Fruit fly (Drosophila melanogaster) Kc167 (cell line): ENCODE data around the gene ND-20.

Experiments used
- Myc ChIP-seq: fragments of >200 bp; optimal IDR thresholded peaks from 2 replicates; lab custom pipeline; 2017; ENCODE audit warnings: missing external identifiers
- Sin3A ChIP-seq: fragments of >200 bp; optimal IDR thresholded peaks from 2 replicates; lab custom pipeline; 2018; ENCODE audit warnings: missing external identifiers
- h ChIP-seq: fragments of >200 bp; optimal IDR thresholded peaks from 3 replicates; lab custom pipeline; 2018; ENCODE audit warnings: missing external identifiers
- psq ChIP-seq: fragments of >200 bp; optimal IDR thresholded peaks from 2 replicates; lab custom pipeline; 2017; ENCODE audit warnings: missing external identifiers

dm6 chrX:15986654-15987053 lies at the start of gene ND-20:
- TF ChIP-seq Myc (no peak), psq (lab: Kevin White, UChicago) (no peak), Sin3A (no peak), h (lab: Kevin White, UChicago) (no peak)
